Worm (Caenorhabditis elegans): ENCODE results near the gene lro-1.

DNA sequence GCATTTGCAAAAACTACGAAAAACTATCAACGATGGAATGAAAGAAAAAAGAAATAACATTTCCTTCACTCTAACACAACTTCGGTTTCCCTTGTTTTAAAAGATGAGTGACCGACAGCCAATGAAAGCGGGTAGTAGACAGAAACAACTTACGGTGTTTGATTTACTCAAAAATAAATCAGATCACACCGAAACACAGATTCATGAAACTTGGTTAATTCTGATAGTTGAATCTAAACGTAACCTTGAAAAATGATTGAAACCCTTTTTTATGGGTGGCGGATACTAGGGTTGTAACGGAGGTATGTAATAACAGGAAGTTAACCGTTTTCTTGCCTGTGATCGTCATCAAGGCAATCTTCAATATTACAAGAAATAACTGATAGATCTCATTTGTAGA lies 3.5 kb downstream of the lro-1 start:
- TF ChIP-seq unc-62 (GFP tag; optimal IDR thresholded peaks at IDR 0.05) (no peak), snpc-4 (tag; optimal IDR thresholded peaks at IDR 0.05) (no peak), mab-5 (tag; optimal IDR thresholded peaks at IDR 0.05) (no peak), lsy-2 (tag; optimal IDR thresholded peaks at IDR 0.05) (no peak), mep-1 (tag; optimal IDR thresholded peaks at IDR 0.05) (no peak), elt-3 (tag; optimal IDR thresholded peaks at IDR 0.05) (no peak), lin-13 (tag; optimal IDR thresholded peaks at IDR 0.05) (no peak), unc-39 (tag; optimal IDR thresholded peaks at IDR 0.05) (no peak), nhr-76 (tag; optimal IDR thresholded peaks at IDR 0.05) (no peak), nhr-12 (tag; optimal IDR thresholded peaks at IDR 0.05) (no peak), ztf-11 (tag; optimal IDR thresholded peaks at IDR 0.05) (no peak), ceh-39 (tag; optimal IDR thresholded peaks at IDR 0.05) (no peak)
